Fruit fly (Drosophila melanogaster): Measurements from ENCODE around the gene mrt.

Gene mrt

dm6 chr3R:27281022-27281810 lies 1.2 kb downstream of the mrt start (continued):
- TF ChIP-seq corto (GFP tag; optimal IDR thresholded peaks at IDR 0.05), result peak; percentile 80
- peak; percentile 97 for TF ChIP-seq CG12219 (GFP tag; optimal IDR thresholded peaks at IDR 0.05)
- TF ChIP-seq B-H2 (GFP tag; optimal IDR thresholded peaks at IDR 0.05), result peak; percentile 73
- TF ChIP-seq jumu (GFP tag; optimal IDR thresholded peaks at IDR 0.05), result peak; percentile 95
- peak; percentile 95 for TF ChIP-seq CG11093 (GFP tag; IDR thresholded peaks at IDR 0.05)
- TF ChIP-seq CG13775 (GFP tag; optimal IDR thresholded peaks at IDR 0.05), result peak; percentile 92
- peak; percentile 75 for TF ChIP-seq Ets97D (GFP tag; optimal IDR thresholded peaks at IDR 0.05)
- peak; percentile 94 for TF ChIP-seq jigr1 (GFP tag; IDR thresholded peaks at IDR 0.05)
- TF ChIP-seq CG12659 (GFP tag; optimal IDR thresholded peaks at IDR 0.05), result peak; percentile 97
- peak; percentile 96 for TF ChIP-seq CG11456 (GFP tag; IDR thresholded peaks at IDR 0.05)
- TF ChIP-seq zfh2 (GFP tag; optimal IDR thresholded peaks at IDR 0.05), result peak; percentile 96
- TF ChIP-seq ara (GFP tag; IDR thresholded peaks at IDR 0.05), result peak; percentile 96
- TF ChIP-seq HLH54F (GFP tag; optimal IDR thresholded peaks at IDR 0.05), result peak; percentile 96
- TF ChIP-seq CG4707 (GFP tag; optimal IDR thresholded peaks at IDR 0.05), result peak; percentile 88
- TF ChIP-seq CG16815 (GFP tag; optimal IDR thresholded peaks at IDR 0.05), result peak; percentile 97
- peak; percentile 95 for TF ChIP-seq B-H1 (GFP tag; IDR thresholded peaks at IDR 0.05)
- peak; percentile 54 for TF ChIP-seq yki (optimal IDR thresholded peaks at IDR 0.05)
- TF ChIP-seq CrebB (tag; optimal IDR thresholded peaks at IDR 0.05), result peak; percentile 96
- TF ChIP-seq CG10274 (GFP tag; optimal IDR thresholded peaks at IDR 0.05), result peak; percentile 87
- peak; percentile 81 for TF ChIP-seq CG2202 (tag; optimal IDR thresholded peaks at IDR 0.05)
- peak; percentile 92 for TF ChIP-seq CG17612 (GFP tag; IDR thresholded peaks at IDR 0.05)
- no peak for TF ChIP-seq Tbp (GFP tag; optimal IDR thresholded peaks at IDR 0.05)
- peak; percentile 91 for TF ChIP-seq dimm (GFP tag; IDR thresholded peaks at IDR 0.05)
- peak; percentile 84 for TF ChIP-seq Adf1 (GFP tag; IDR thresholded peaks at IDR 0.05)
- peak; percentile 95 for TF ChIP-seq CHES-1-like (GFP tag; optimal IDR thresholded peaks at IDR 0.05)
- TF ChIP-seq Chrac-16 (GFP tag; optimal IDR thresholded peaks at IDR 0.05), result peak; percentile 95
- peak; percentile 97 for TF ChIP-seq PHDP (tag; optimal IDR thresholded peaks at IDR 0.05)
- peak; percentile 93 for TF ChIP-seq CG8924 (tag; optimal IDR thresholded peaks at IDR 0.05)
- TF ChIP-seq E2f2 (GFP tag; IDR thresholded peaks at IDR 0.05), result peak; percentile 84
- TF ChIP-seq tx (GFP tag; optimal IDR thresholded peaks at IDR 0.05), result peak; percentile 91
- TF ChIP-seq amos (GFP tag; IDR thresholded peaks at IDR 0.05; ENCODE audit: partially characterized antibody), result peak; percentile 56; the same call in 1 of the 2 replicates
- peak; percentile 97 for TF ChIP-seq CG9609 (GFP tag; optimal IDR thresholded peaks at IDR 0.05)
- TF ChIP-seq Doc3 (GFP tag; IDR thresholded peaks at IDR 0.05; ENCODE audit: partially characterized antibody), result 0 out of 3 replicates have a peak, but pooled peaks have one; percentile 25
- peak; percentile 90 for TF ChIP-seq CG13296 (GFP tag; optimal IDR thresholded peaks at IDR 0.05)
- peak; percentile 98 for TF ChIP-seq Drgx (GFP tag; IDR thresholded peaks at IDR 0.05)
- TF ChIP-seq Sin3A (optimal IDR thresholded peaks at IDR 0.05), result no peak
- peak; percentile 92 for TF ChIP-seq gsb-n (tag; optimal IDR thresholded peaks at IDR 0.05)
- TF ChIP-seq Sry-β (GFP tag; optimal IDR thresholded peaks at IDR 0.05), result peak; percentile 13
- TF ChIP-seq ranshi (GFP tag; IDR thresholded peaks at IDR 0.05), result peak; percentile 98
- TF ChIP-seq CG16813 (GFP tag; IDR thresholded peaks at IDR 0.05; ENCODE audit: partially characterized antibody), result peak; percentile 51; the same call in 2 of the 3 replicates
- peak; percentile 59 for TF ChIP-seq CG10565 (GFP tag; optimal IDR thresholded peaks at IDR 0.05)
- TF ChIP-seq pzg (GFP tag; optimal IDR thresholded peaks at IDR 0.05), result peak; percentile 39
- peak; percentile 80 for TF ChIP-seq tup (GFP tag; optimal IDR thresholded peaks at IDR 0.05)
- TF ChIP-seq Opbp (GFP tag; IDR thresholded peaks at IDR 0.05; ENCODE audit: partially characterized antibody), result peak; percentile 68
- TF ChIP-seq CG15514 (GFP tag; optimal IDR thresholded peaks at IDR 0.05), result peak; percentile 93
- TF ChIP-seq CG3407 (GFP tag; optimal IDR thresholded peaks at IDR 0.05), result peak; percentile 91
- TF ChIP-seq CG2116 (GFP tag; optimal IDR thresholded peaks at IDR 0.05), result peak; percentile 65
- TF ChIP-seq CG4617 (GFP tag; optimal IDR thresholded peaks at IDR 0.05; ENCODE audit: borderline replicate concordance), result peak; percentile 92
- peak; percentile 95 for TF ChIP-seq CG7556 (GFP tag; optimal IDR thresholded peaks at IDR 0.05)
